Fruit fly (Drosophila melanogaster): Measurements from ENCODE around the gene prt.

DNA sequence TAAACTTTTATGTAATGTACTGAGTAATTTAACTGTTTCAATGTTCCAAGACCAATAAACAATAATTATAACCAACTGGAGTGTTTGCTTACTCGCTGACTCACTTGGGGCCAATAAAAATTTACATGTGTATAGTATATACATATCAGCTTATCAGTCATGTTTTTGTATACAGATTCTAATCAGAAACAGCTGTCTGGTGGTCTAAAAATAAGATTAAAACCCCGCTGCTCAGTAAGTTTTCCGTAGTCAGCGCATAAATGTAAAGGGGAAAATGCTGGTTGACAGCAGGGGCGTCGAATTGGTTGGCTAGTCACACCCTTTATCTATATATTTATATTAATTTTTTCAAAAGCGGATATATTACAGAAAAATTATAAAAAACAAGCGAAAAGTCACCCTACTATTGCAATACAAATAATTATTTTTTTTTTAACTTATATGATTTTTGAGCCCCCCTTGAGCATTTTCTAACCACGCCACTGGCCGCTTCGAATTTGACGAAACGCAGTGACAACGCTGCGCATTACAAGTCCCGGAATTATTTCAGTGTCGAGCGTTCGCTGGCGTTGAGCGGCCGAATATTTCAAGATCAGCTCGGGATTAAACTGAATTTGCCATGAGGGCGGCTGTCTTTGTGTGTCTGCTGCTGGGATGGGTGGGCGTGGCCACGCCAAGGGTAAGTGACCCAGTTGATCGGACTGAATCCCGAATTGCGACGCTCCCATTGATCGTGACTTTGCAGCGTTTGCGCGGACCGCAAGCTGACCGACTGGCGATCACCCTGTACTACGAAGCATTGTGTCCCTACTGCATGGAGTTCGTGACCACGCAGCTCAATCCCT, 20.3 kb downstream of the prt start, which contains the start of gene GILT2:
- TF ChIP-seq CTCF (optimal IDR thresholded peaks at IDR 0.05) (no peak), CG8478 (optimal IDR thresholded peaks at IDR 0.05) (no peak)
